Worm (Caenorhabditis elegans) whole organism, mixed stage, embryonic: ENCODE results near the gene ubh-2.
A peak's percentile ranks its signal among the peaks of the same experiment; 100 is the strongest.

Experiments
- M03D4.4 ChIP-seq: sonication (generic microtip); optimal IDR thresholded peaks from 2 replicates; lab custom pipeline; 2017; ENCODE audit warnings: mild to moderate bottlenecking, missing genetic modification characterization, missing compliant biosample characterization
- bed-3 ChIP-seq: fragments of 200-800 bp; sonication (Bioruptor generic); optimal IDR thresholded peaks from 3 replicates; lab custom pipeline; 2018; ENCODE audit warnings: mild to moderate bottlenecking, missing genetic modification characterization, moderate library complexity, missing compliant biosample characterization
- ceh-39 ChIP-seq: fragments of 150-350 bp; optimal IDR thresholded peaks from 2 replicates; lab custom pipeline; 2014; ENCODE audit warnings: missing biosample characterization, missing genetic modification characterization
- ceh-43 ChIP-seq: fragments of 200-800 bp; sonication (Bioruptor generic); optimal IDR thresholded peaks from 2 replicates; lab custom pipeline; 2018; ENCODE audit warnings: mild to moderate bottlenecking, missing genetic modification characterization, moderate library complexity, missing compliant biosample characterization
- ceh-83 ChIP-seq: fragments of 200-800 bp; sonication (Bioruptor generic); optimal IDR thresholded peaks from 2 replicates; lab custom pipeline; 2018; ENCODE audit warnings: mild to moderate bottlenecking, missing genetic modification characterization, missing compliant biosample characterization
- ces-1 ChIP-seq: fragments of 150-350 bp; optimal IDR thresholded peaks from 2 replicates; lab custom pipeline; 2014; ENCODE audit warnings: missing biosample characterization, missing genetic modification reagents, missing genetic modification characterization
- cnd-1 ChIP-seq: fragments of 200-800 bp; sonication (Bioruptor generic); optimal IDR thresholded peaks from 2 replicates; lab custom pipeline; 2018; ENCODE audit warnings: mild to moderate bottlenecking, missing genetic modification characterization, missing compliant biosample characterization
- drap-1 ChIP-seq: fragments of 200-800 bp; sonication (Bioruptor generic); optimal IDR thresholded peaks from 3 replicates; lab custom pipeline; 2018; ENCODE audit warnings: mild to moderate bottlenecking, missing genetic modification characterization, missing compliant biosample characterization
- elt-1 ChIP-seq: sonication (generic microtip); optimal IDR thresholded peaks from 2 replicates; lab custom pipeline; 2017; ENCODE audit warnings: missing genetic modification characterization, mild to moderate bottlenecking, missing compliant biosample characterization, antibody characterized with exemption, moderate library complexity, borderline replicate concordance; ENCODE audit not compliant: insufficient read depth
- flh-1 ChIP-seq: fragments of 200-800 bp; sonication (Bioruptor generic); optimal IDR thresholded peaks from 2 replicates; lab custom pipeline; 2018; ENCODE audit warnings: mild to moderate bottlenecking, missing genetic modification characterization, moderate library complexity, missing compliant biosample characterization
- ham-2 ChIP-seq: fragments of 200-800 bp; sonication (Bioruptor generic); optimal IDR thresholded peaks from 2 replicates; lab custom pipeline; 2018; ENCODE audit warnings: mild to moderate bottlenecking, missing genetic modification characterization, missing compliant biosample characterization
- hlh-1 ChIP-seq: fragments of 150-350 bp; optimal IDR thresholded peaks from 2 replicates; lab custom pipeline; 2014; ENCODE audit warnings: missing biosample characterization, missing genetic modification reagents, missing genetic modification characterization
- lin-13 ChIP-seq: fragments of 150-350 bp; optimal IDR thresholded peaks from 2 replicates; lab custom pipeline; 2014; ENCODE audit warnings: missing biosample characterization, missing genetic modification characterization
- lin-32 ChIP-seq: fragments of 200-800 bp; sonication (Bioruptor generic); optimal IDR thresholded peaks from 2 replicates; lab custom pipeline; 2018; ENCODE audit warnings: mild to moderate bottlenecking, missing genetic modification characterization, missing compliant biosample characterization
- lsy-2 ChIP-seq: fragments of 150-350 bp; optimal IDR thresholded peaks from 2 replicates; lab custom pipeline; 2014; ENCODE audit warnings: missing biosample characterization, missing genetic modification characterization
- mep-1 ChIP-seq: fragments of 150-350 bp; optimal IDR thresholded peaks from 2 replicates; lab custom pipeline; 2017; ENCODE audit warnings: missing biosample characterization, missing genetic modification reagents, missing genetic modification characterization, inconsistent platforms
- mls-2 ChIP-seq: sonication (generic microtip); optimal IDR thresholded peaks from 2 replicates; lab custom pipeline; 2016; ENCODE audit warnings: mild to moderate bottlenecking, missing genetic modification characterization, moderate library complexity, missing compliant biosample characterization
- nhr-12 ChIP-seq: fragments of 150-350 bp; optimal IDR thresholded peaks from 2 replicates; lab custom pipeline; 2014; ENCODE audit warnings: missing biosample characterization, missing genetic modification characterization
- nhr-2 ChIP-seq: fragments of 150-350 bp; optimal IDR thresholded peaks from 2 replicates; lab custom pipeline; 2014; ENCODE audit warnings: missing biosample characterization, missing genetic modification characterization
- nhr-237 ChIP-seq: fragments of 150-350 bp; optimal IDR thresholded peaks from 2 replicates; lab custom pipeline; 2014; ENCODE audit warnings: missing biosample characterization, missing genetic modification characterization
- nhr-28 ChIP-seq: fragments of 150-350 bp; optimal IDR thresholded peaks from 2 replicates; lab custom pipeline; 2014; ENCODE audit warnings: missing biosample characterization, missing genetic modification characterization
- nhr-76 ChIP-seq: sonication (generic microtip); optimal IDR thresholded peaks from 2 replicates; lab custom pipeline; 2017; ENCODE audit warnings: missing biosample characterization, missing genetic modification characterization
- pha-4 ChIP-seq: fragments of 150-350 bp; optimal IDR thresholded peaks from 2 replicates; lab custom pipeline; 2018; ENCODE audit warnings: missing biosample characterization, missing genetic modification reagents, missing genetic modification characterization
- snpc-4 ChIP-seq: fragments of 150-350 bp; optimal IDR thresholded peaks from 2 replicates; lab custom pipeline; 2014; ENCODE audit warnings: missing biosample characterization, missing genetic modification characterization
- sptf-1 ChIP-seq: sonication (generic microtip); optimal IDR thresholded peaks from 2 replicates; lab custom pipeline; 2017; ENCODE audit warnings: mild to moderate bottlenecking, missing genetic modification characterization, moderate library complexity, missing compliant biosample characterization
- tbx-8 ChIP-seq: fragments of 200-800 bp; sonication (Bioruptor generic); optimal IDR thresholded peaks from 2 replicates; lab custom pipeline; 2018; ENCODE audit warnings: mild to moderate bottlenecking, missing genetic modification characterization, moderate library complexity, missing compliant biosample characterization
- unc-120 ChIP-seq: sonication (generic microtip); optimal IDR thresholded peaks from 2 replicates; lab custom pipeline; 2017; ENCODE audit warnings: missing genetic modification characterization, missing compliant biosample characterization; ENCODE audit not compliant: poor library complexity, severe bottlenecking
- unc-39 ChIP-seq: fragments of 150-350 bp; optimal IDR thresholded peaks from 2 replicates; lab custom pipeline; 2014; ENCODE audit warnings: missing biosample characterization, missing genetic modification characterization
- unc-62 ChIP-seq: fragments of 150-350 bp; optimal IDR thresholded peaks from 2 replicates; lab custom pipeline; 2014; ENCODE audit warnings: missing biosample characterization, missing genetic modification reagents, missing genetic modification characterization
- zip-8 ChIP-seq: fragments of 150-350 bp; optimal IDR thresholded peaks from 2 replicates; lab custom pipeline; 2014; ENCODE audit warnings: missing biosample characterization, missing genetic modification characterization
- ztf-11 ChIP-seq: fragments of 150-350 bp; optimal IDR thresholded peaks from 2 replicates; lab custom pipeline; 2014; ENCODE audit warnings: missing biosample characterization, missing genetic modification characterization

Gene ubh-2

ce11 chrV:6518225-6518396 is 8.5 kb upstream of the ubh-2 start, which contains the start of gene F46E10.3:
Gene F46E10.3, plus strand, starts transcription at chrV:6518297.
- TF ChIP-seq nhr-76 (tag; lab: Kevin White, UChicago): no peak
- TF ChIP-seq mep-1: no peak
- no peak for TF ChIP-seq ceh-43 (GFP tag; lab: Kevin White, UChicago)
- TF ChIP-seq zip-8 (tag; lab: Kevin White, UChicago): no peak
- no peak for TF ChIP-seq sptf-1 (tag; lab: Kevin White, UChicago)
- TF ChIP-seq nhr-12 (tag; lab: Kevin White, UChicago): no peak
- TF ChIP-seq hlh-1 (tag; lab: Kevin White, UChicago): no peak
- no peak for TF ChIP-seq M03D4.4 (tag; lab: Kevin White, UChicago)
- no peak for TF ChIP-seq ztf-11 (tag; lab: Kevin White, UChicago)
- TF ChIP-seq lin-32 (GFP tag; lab: Kevin White, UChicago): no peak
- TF ChIP-seq unc-120 (tag; lab: Kevin White, UChicago): no peak
- TF ChIP-seq lsy-2 (tag; lab: Kevin White, UChicago): no peak
- TF ChIP-seq nhr-28 (tag; lab: Kevin White, UChicago): no peak
- no peak for TF ChIP-seq ces-1 (GFP tag; lab: Kevin White, UChicago)
- no peak for TF ChIP-seq flh-1
- TF ChIP-seq lin-13: no peak
- TF ChIP-seq nhr-237: no peak
- no peak for TF ChIP-seq bed-3 (GFP tag; lab: Kevin White, UChicago)

ce11 chrV:6517305-6518224 is 7.9 kb upstream of the ubh-2 start:
- no peak for TF ChIP-seq pha-4 (tag; lab: Kevin White, UChicago)
- no peak for TF ChIP-seq flh-1
- TF ChIP-seq ham-2 (GFP tag; lab: Kevin White, UChicago): no peak
- no peak for TF ChIP-seq bed-3 (GFP tag; lab: Kevin White, UChicago)
- no peak for TF ChIP-seq drap-1 (GFP tag; lab: Kevin White, UChicago)
- no peak for TF ChIP-seq cnd-1 (tag; lab: Kevin White, UChicago)
- TF ChIP-seq nhr-12 (tag; lab: Kevin White, UChicago): no peak
- no peak for TF ChIP-seq tbx-8 (GFP tag; lab: Kevin White, UChicago)
- TF ChIP-seq nhr-76 (tag; lab: Kevin White, UChicago): no peak
- TF ChIP-seq unc-39 (tag; lab: Kevin White, UChicago): no peak
- no peak for TF ChIP-seq elt-1
- no peak for TF ChIP-seq nhr-2 (tag; lab: Kevin White, UChicago)
- no peak for TF ChIP-seq ces-1 (GFP tag; lab: Kevin White, UChicago)
- no peak for TF ChIP-seq ceh-83 (GFP tag; lab: Kevin White, UChicago)
- peak; percentile 20 for TF ChIP-seq hlh-1 (tag; lab: Kevin White, UChicago)
- TF ChIP-seq unc-120 (tag; lab: Kevin White, UChicago): peak; percentile 2
- TF ChIP-seq unc-62: no peak

- TF ChIP-seq lin-13: no peak
- no peak for TF ChIP-seq snpc-4 (tag; lab: Kevin White, UChicago)
- TF ChIP-seq mls-2: no peak
- no peak for TF ChIP-seq ceh-83 (GFP tag; lab: Kevin White, UChicago)
- no peak for TF ChIP-seq nhr-12 (tag; lab: Kevin White, UChicago)
- TF ChIP-seq drap-1 (GFP tag; lab: Kevin White, UChicago): no peak
- TF ChIP-seq zip-8 (tag; lab: Kevin White, UChicago): no peak
Measured at ce11 chrV:6516491-6517304, 7.1 kb upstream of the ubh-2 start, which contains the start of gene mdh-1. Gene mdh-1, minus strand, starts transcription at chrV:6516526.

- no peak for TF ChIP-seq bed-3 (GFP tag; lab: Kevin White, UChicago)
- no peak for TF ChIP-seq ceh-43 (GFP tag; lab: Kevin White, UChicago)
- no peak for TF ChIP-seq lin-13
- TF ChIP-seq pha-4 (tag; lab: Kevin White, UChicago): no peak
- TF ChIP-seq ham-2 (GFP tag; lab: Kevin White, UChicago): no peak
- no peak for TF ChIP-seq sptf-1 (tag; lab: Kevin White, UChicago)
- no peak for TF ChIP-seq ceh-83 (GFP tag; lab: Kevin White, UChicago)
- no peak for TF ChIP-seq elt-1
- TF ChIP-seq ztf-11 (tag; lab: Kevin White, UChicago): no peak
- TF ChIP-seq nhr-2 (tag; lab: Kevin White, UChicago): no peak
- TF ChIP-seq ceh-39 (tag; lab: Kevin White, UChicago): no peak
- TF ChIP-seq drap-1 (GFP tag; lab: Kevin White, UChicago): no peak
- TF ChIP-seq nhr-76 (tag; lab: Kevin White, UChicago): no peak
- TF ChIP-seq ces-1 (GFP tag; lab: Kevin White, UChicago): no peak
- TF ChIP-seq zip-8 (tag; lab: Kevin White, UChicago): no peak
- no peak for TF ChIP-seq nhr-12 (tag; lab: Kevin White, UChicago)
Measured at ce11 chrV:6515344-6515743, 5.7 kb upstream of the ubh-2 start.
